Fruit fly (Drosophila melanogaster) whole organism, prepupa: ENCODE results near the gene CG42300.

Experiments used
- CG10669 ChIP-seq: fragments of 200-800 bp; sonication (Bioruptor generic); optimal IDR thresholded peaks from 3 replicates; lab custom pipeline; 2018; ENCODE audit warnings: missing biosample characterization, mild to moderate bottlenecking, missing genetic modification characterization, moderate library complexity
- CG11294 ChIP-seq: fragments of 200-800 bp; sonication (Bioruptor generic); IDR thresholded peaks from 2 replicates; pipeline ENCODE4 v1.3.6; 2022; ENCODE audit warnings: missing biosample characterization, missing genetic modification characterization
- CG11762 ChIP-seq: fragments of 200-800 bp; sonication (Bioruptor generic); optimal IDR thresholded peaks from 3 replicates; lab custom pipeline; 2016; ENCODE audit warnings: missing biosample characterization, missing genetic modification characterization; ENCODE audit not compliant: insufficient read depth
- CG11902 ChIP-seq: fragments of 200-800 bp; sonication (Bioruptor generic); optimal IDR thresholded peaks from 3 replicates; lab custom pipeline; 2016; ENCODE audit warnings: missing biosample characterization, missing genetic modification characterization
- CG15336 ChIP-seq: fragments of 200-800 bp; sonication (Bioruptor generic); IDR thresholded peaks from 2 replicates; pipeline ENCODE4 v1.3.6; 2022; ENCODE audit warnings: missing biosample characterization, missing genetic modification characterization
- CG1621 ChIP-seq: fragments of 200-800 bp; sonication (Bioruptor generic); optimal IDR thresholded peaks from 3 replicates; lab custom pipeline; 2018; ENCODE audit warnings: missing biosample characterization, mild to moderate bottlenecking, missing genetic modification characterization
- CG3032 ChIP-seq: fragments of 200-800 bp; optimal IDR thresholded peaks from 2 replicates; lab custom pipeline; 2019; ENCODE audit warnings: missing biosample characterization, mild to moderate bottlenecking, missing genetic modification characterization, moderate library complexity
- CG31627 ChIP-seq: fragments of 200-800 bp; sonication (Bioruptor generic); optimal IDR thresholded peaks from 3 replicates; lab custom pipeline; 2016; ENCODE audit warnings: missing biosample characterization, missing genetic modification characterization
- CG34406 ChIP-seq: fragments of 200-800 bp; sonication (Bioruptor generic); optimal IDR thresholded peaks from 3 replicates; lab custom pipeline; 2016; ENCODE audit warnings: missing biosample characterization, missing genetic modification characterization
- CG6792 ChIP-seq: fragments of 200-800 bp; sonication (Bioruptor generic); optimal IDR thresholded peaks from 3 replicates; lab custom pipeline; 2016; ENCODE audit warnings: missing biosample characterization, missing genetic modification characterization
- CG6808 ChIP-seq: fragments of 200-800 bp; sonication (Bioruptor generic); optimal IDR thresholded peaks from 3 replicates; lab custom pipeline; 2017; ENCODE audit warnings: missing biosample characterization, missing genetic modification characterization, mild to moderate bottlenecking, moderate library complexity, missing genetic modification reagents
- CG8119 ChIP-seq: fragments of 200-800 bp; sonication (Bioruptor generic); IDR thresholded peaks from 3 replicates; pipeline ENCODE4 v1.3.6; 2022; ENCODE audit warnings: missing biosample characterization, missing genetic modification characterization
- CG8319 ChIP-seq: fragments of 200-800 bp; sonication (Bioruptor generic); optimal IDR thresholded peaks from 3 replicates; lab custom pipeline; 2016; ENCODE audit warnings: missing biosample characterization, missing genetic modification characterization
- CG8632 ChIP-seq: fragments of 200-800 bp; sonication (Bioruptor generic); optimal IDR thresholded peaks from 3 replicates; lab custom pipeline; 2016; ENCODE audit warnings: missing biosample characterization, missing genetic modification characterization
- CG9139 ChIP-seq: fragments of 200-800 bp; sonication (Bioruptor generic); optimal IDR thresholded peaks from 3 replicates; lab custom pipeline; 2017; ENCODE audit warnings: missing biosample characterization, mild to moderate bottlenecking, missing genetic modification characterization
- Eip75B ChIP-seq: fragments of 200-800 bp; sonication (Bioruptor generic); optimal IDR thresholded peaks from 3 replicates; lab custom pipeline; 2016; ENCODE audit warnings: missing biosample characterization, missing genetic modification characterization
- Eip78C ChIP-seq: fragments of 200-800 bp; sonication (Bioruptor generic); peaks from one replicate; lab custom pipeline; 2016; ENCODE audit warnings: missing biosample characterization, missing genetic modification characterization
- Ets96B ChIP-seq: fragments of 200-800 bp; optimal IDR thresholded peaks from 2 replicates; lab custom pipeline; 2019; ENCODE audit warnings: missing biosample characterization, mild to moderate bottlenecking, missing genetic modification characterization, moderate library complexity
- Gug ChIP-seq: fragments of 200-800 bp; sonication (Bioruptor generic); IDR thresholded peaks from 2 replicates; pipeline ENCODE4 v1.3.6; 2022; ENCODE audit warnings: missing biosample characterization, missing genetic modification characterization
- Hr4 ChIP-seq: fragments of 200-800 bp; sonication (Bioruptor generic); optimal IDR thresholded peaks from 3 replicates; lab custom pipeline; 2016; ENCODE audit warnings: missing biosample characterization, missing genetic modification characterization
- Met ChIP-seq: fragments of 200-800 bp; sonication (Bioruptor generic); optimal IDR thresholded peaks from 3 replicates; lab custom pipeline; 2016; ENCODE audit warnings: missing biosample characterization, missing genetic modification characterization
- OdsH ChIP-seq: fragments of 200-800 bp; sonication (Bioruptor generic); optimal IDR thresholded peaks from 3 replicates; lab custom pipeline; 2016; ENCODE audit warnings: missing biosample characterization, missing genetic modification characterization
- Smox ChIP-seq: fragments of 200-800 bp; sonication (Bioruptor generic); optimal IDR thresholded peaks from 3 replicates; lab custom pipeline; 2016; ENCODE audit warnings: missing biosample characterization, missing genetic modification characterization
- Sox102F ChIP-seq: fragments of 200-800 bp; sonication (Bioruptor generic); optimal IDR thresholded peaks from 2 replicates; lab custom pipeline; 2016; ENCODE audit warnings: missing biosample characterization, mild to moderate bottlenecking, missing genetic modification characterization
- Sox14 ChIP-seq: fragments of 200-800 bp; sonication (Bioruptor generic); optimal IDR thresholded peaks from 3 replicates; lab custom pipeline; 2016; ENCODE audit warnings: missing biosample characterization, missing genetic modification characterization
- Sox15 ChIP-seq: fragments of 200-800 bp; sonication (Bioruptor generic); optimal IDR thresholded peaks from 3 replicates; lab custom pipeline; 2016; ENCODE audit warnings: missing biosample characterization, missing genetic modification characterization
- achi ChIP-seq: fragments of 200-800 bp; sonication (Bioruptor generic); optimal IDR thresholded peaks from 3 replicates; lab custom pipeline; 2016; ENCODE audit warnings: missing biosample characterization, missing genetic modification characterization
- dac ChIP-seq: fragments of 200-800 bp; sonication (Bioruptor generic); optimal IDR thresholded peaks from 2 replicates; lab custom pipeline; 2017; ENCODE audit warnings: missing biosample characterization, mild to moderate bottlenecking, missing genetic modification characterization
- dsx ChIP-seq: fragments of 200-800 bp; optimal IDR thresholded peaks from 3 replicates; lab custom pipeline; 2019; ENCODE audit warnings: missing biosample characterization, mild to moderate bottlenecking, missing genetic modification characterization, moderate library complexity; ENCODE audit not compliant: poor library complexity, severe bottlenecking
- esn ChIP-seq: fragments of 200-800 bp; sonication (Bioruptor generic); optimal IDR thresholded peaks from 2 replicates; lab custom pipeline; 2016; ENCODE audit warnings: missing biosample characterization, mild to moderate bottlenecking, missing genetic modification characterization, moderate library complexity
- fkh ChIP-seq: fragments of 200-800 bp; sonication (Bioruptor generic); optimal IDR thresholded peaks from 3 replicates; lab custom pipeline; 2017; ENCODE audit warnings: missing biosample characterization, mild to moderate bottlenecking, missing genetic modification characterization, moderate library complexity
- lz ChIP-seq: fragments of 200-800 bp; sonication (Bioruptor generic); optimal IDR thresholded peaks from 3 replicates; lab custom pipeline; 2016; ENCODE audit warnings: missing biosample characterization, missing genetic modification characterization
- net ChIP-seq: fragments of 200-800 bp; sonication (Bioruptor generic); optimal IDR thresholded peaks from 3 replicates; lab custom pipeline; 2016; ENCODE audit warnings: missing biosample characterization, missing genetic modification characterization
- pdm3 ChIP-seq: fragments of 200-800 bp; sonication (Bioruptor generic); optimal IDR thresholded peaks from 3 replicates; lab custom pipeline; 2016; ENCODE audit warnings: missing biosample characterization, missing genetic modification characterization
- spab ChIP-seq: fragments of 200-800 bp; sonication (Bioruptor generic); optimal IDR thresholded peaks from 2 replicates; lab custom pipeline; 2017; ENCODE audit warnings: missing biosample characterization, mild to moderate bottlenecking, missing genetic modification characterization, missing genetic modification reagents
- ss ChIP-seq, 2 experiments: fragments of 200-800 bp; sonication (Bioruptor generic); optimal IDR thresholded peaks; 2 replicates in 1 of 2; 3 replicates in 1 of 2; lab custom pipeline; 2017 to 2018; ENCODE audit warnings: mild to moderate bottlenecking in 2 of 2, missing biosample characterization in 2 of 2, missing genetic modification characterization in 2 of 2, moderate library complexity in 1 of 2
- svp ChIP-seq: fragments of 200-800 bp; sonication (Bioruptor generic); peaks from one replicate; lab custom pipeline; 2016; ENCODE audit warnings: missing biosample characterization, missing genetic modification characterization
- vri ChIP-seq: fragments of 200-800 bp; sonication (Bioruptor generic); optimal IDR thresholded peaks from 3 replicates; lab custom pipeline; 2016; ENCODE audit warnings: missing biosample characterization, mild to moderate bottlenecking, missing genetic modification characterization

The CG42300 gene

dm6 chrX:15511399-15511798 is 44.4 kb downstream of the CG42300 start (continued):
- TF ChIP-seq svp (GFP tag; lab: Kevin White, UChicago) (peak; percentile 82), Met (GFP tag; lab: Kevin White, UChicago) (peak; percentile 60), CG8632 (GFP tag; lab: Kevin White, UChicago) (peak; percentile 30), Sox102F (GFP tag; lab: Kevin White, UChicago) (peak; percentile 32), CG6808 (GFP tag; lab: Kevin White, UChicago) (no peak), dac (no peak), fkh (GFP tag; lab: Kevin White, UChicago) (no peak), spab (GFP tag; lab: Kevin White, UChicago) (no peak), CG1621 (tag; lab: Kevin White, UChicago) (no peak), CG3032 (tag; lab: Kevin White, UChicago) (no peak), ss (GFP tag; optimal IDR thresholded peaks at IDR 0.05; lab: Kevin White, UChicago) (no peak), Smox (GFP tag; lab: Kevin White, UChicago) (peak; percentile 55), OdsH (GFP tag; lab: Kevin White, UChicago) (peak; percentile 29), CG11902 (GFP tag; lab: Kevin White, UChicago) (no peak), CG11294 (no peak), Eip78C (GFP tag; lab: Kevin White, UChicago) (peak; percentile 68), esn (GFP tag; lab: Kevin White, UChicago) (peak; percentile 70), vri (GFP tag; lab: Kevin White, UChicago) (peak; percentile 20), CG6792 (GFP tag; lab: Kevin White, UChicago) (peak; percentile 32), dsx (no peak), Sox14 (GFP tag; lab: Kevin White, UChicago) (peak; percentile 11), Sox15 (GFP tag; lab: Kevin White, UChicago) (no peak), Ets96B (tag; lab: Kevin White, UChicago) (no peak), CG15336 (0 out of 2 replicates have a peak, but pooled peaks have one; percentile 15), achi (GFP tag; lab: Kevin White, UChicago) (no peak), CG11762 (GFP tag; lab: Kevin White, UChicago) (no peak), CG10669 (no peak), CG8119 (peak; percentile 43; the same call in 1 of the 3 replicates), CG34406 (peak; percentile 41), Eip75B (GFP tag; lab: Kevin White, UChicago) (no peak), net (no peak), lz (GFP tag; lab: Kevin White, UChicago) (peak; percentile 60), CG9139 (GFP tag; lab: Kevin White, UChicago) (no peak), pdm3 (GFP tag; lab: Kevin White, UChicago) (peak; percentile 48), CG8319 (GFP tag; lab: Kevin White, UChicago) (no peak), Gug (GFP tag; lab: Robert Waterston, UW) (no peak), Hr4 (GFP tag; lab: Kevin White, UChicago) (no peak), CG31627 (GFP tag; lab: Kevin White, UChicago) (peak; percentile 42)
